Worm (Caenorhabditis elegans) whole organism, L4 larva: ENCODE data around the gene sma-10.
A peak's percentile ranks its signal among the peaks of the same experiment; 100 is the strongest.

Source experiments
- D1046.2 ChIP-seq: fragments of 200-800 bp; sonication (Bioruptor generic); IDR thresholded peaks from 2 replicates; pipeline ENCODE4 v1.3.6; 2022; ENCODE audit warnings: missing genetic modification characterization, missing compliant biosample characterization
- F10B5.3 ChIP-seq: sonication (generic microtip); optimal IDR thresholded peaks from 2 replicates; lab custom pipeline; 2016; ENCODE audit warnings: mild to moderate bottlenecking, missing genetic modification characterization, missing compliant biosample characterization
- F49E8.2 ChIP-seq: sonication (generic microtip); optimal IDR thresholded peaks from 2 replicates; lab custom pipeline; 2016; ENCODE audit warnings: missing compliant biosample characterization, mild to moderate bottlenecking, missing genetic modification characterization, borderline replicate concordance
- R02D3.7 ChIP-seq: fragments of 150-350 bp; sonication (generic microtip); optimal IDR thresholded peaks from 3 replicates; lab custom pipeline; 2014; ENCODE audit warnings: missing biosample characterization, missing genetic modification characterization
- T20F7.1 ChIP-seq: fragments of 200-800 bp; sonication (Bioruptor generic); optimal IDR thresholded peaks from 2 replicates; lab custom pipeline; 2018; ENCODE audit warnings: mild to moderate bottlenecking, missing genetic modification characterization, missing compliant biosample characterization
- T26A8.4 ChIP-seq: fragments of 200-800 bp; sonication (Bioruptor generic); IDR thresholded peaks from 2 replicates; pipeline ENCODE4 v1.3.6; 2022; ENCODE audit warnings: missing genetic modification characterization, missing compliant biosample characterization
- Y48G9A.11 ChIP-seq: fragments of 200-800 bp; sonication (Bioruptor generic); IDR thresholded peaks from 2 replicates; pipeline ENCODE4 v1.3.6; 2022; ENCODE audit warnings: missing genetic modification reagents, missing genetic modification characterization, missing compliant biosample characterization
- Y75B8A.6 ChIP-seq: fragments of 200-800 bp; sonication (Bioruptor generic); IDR thresholded peaks from 2 replicates; pipeline ENCODE4 v1.3.6; 2022; ENCODE audit warnings: missing genetic modification reagents, missing genetic modification characterization, missing compliant biosample characterization
- ZK337.2 ChIP-seq: fragments of 200-800 bp; sonication (Bioruptor generic); IDR thresholded peaks from 2 replicates; pipeline ENCODE4 v1.3.6; 2022; ENCODE audit warnings: missing genetic modification reagents, missing genetic modification characterization, missing compliant biosample characterization
- ZK546.5 ChIP-seq, 2 experiments: sonication (generic microtip); optimal IDR thresholded peaks; 2 replicates each; lab custom pipeline; 2017; ENCODE audit warnings: missing biosample characterization in 2 of 2, missing genetic modification characterization in 2 of 2
- ceh-28 ChIP-seq: fragments of 150-350 bp; optimal IDR thresholded peaks from 2 replicates; lab custom pipeline; 2014; ENCODE audit warnings: missing biosample characterization, missing genetic modification reagents, missing genetic modification characterization
- ceh-62 ChIP-seq: sonication (generic microtip); optimal IDR thresholded peaks from 2 replicates; lab custom pipeline; 2017; ENCODE audit warnings: missing biosample characterization, missing genetic modification characterization
- ctbp-1 ChIP-seq: fragments of 200-800 bp; sonication (Bioruptor generic); IDR thresholded peaks from 2 replicates; pipeline ENCODE4 v1.3.6; 2022; ENCODE audit warnings: missing genetic modification reagents, missing genetic modification characterization, missing compliant biosample characterization
- daf-16 ChIP-seq, 3 experiments: sonication (generic microtip); optimal IDR thresholded peaks; 2 replicates each; lab custom pipeline; 2016 to 2017; ENCODE audit warnings: missing genetic modification characterization in 3 of 3, missing genetic modification reagents in 3 of 3, mild to moderate bottlenecking in 2 of 3, missing compliant biosample characterization in 2 of 3, missing biosample characterization in 1 of 3, moderate library complexity in 1 of 3
- dmd-6 ChIP-seq: fragments of 200-800 bp; sonication (Bioruptor generic); IDR thresholded peaks from 2 replicates; pipeline ENCODE4 v1.3.6; 2022; ENCODE audit warnings: missing genetic modification reagents, missing genetic modification characterization, missing compliant biosample characterization
- dmd-8 ChIP-seq: fragments of 200-800 bp; sonication (Bioruptor generic); IDR thresholded peaks from 2 replicates; pipeline ENCODE4 v1.3.6; 2022; ENCODE audit warnings: missing genetic modification characterization, missing compliant biosample characterization
- dpl-1 ChIP-seq: fragments of 150-350 bp; optimal IDR thresholded peaks from 2 replicates; lab custom pipeline; 2014; ENCODE audit warnings: missing biosample characterization, missing genetic modification reagents, missing genetic modification characterization
- dve-1 ChIP-seq: sonication (generic microtip); optimal IDR thresholded peaks from 2 replicates; lab custom pipeline; 2017; ENCODE audit warnings: antibody characterized with exemption, mild to moderate bottlenecking, missing genetic modification characterization, missing compliant biosample characterization; ENCODE audit not compliant: insufficient read depth
- egl-27 ChIP-seq: sonication (generic microtip); optimal IDR thresholded peaks from 3 replicates; lab custom pipeline; 2017; ENCODE audit warnings: missing biosample characterization, missing genetic modification reagents, missing genetic modification characterization
- egl-43 ChIP-seq: fragments of 200-800 bp; sonication (Bioruptor generic); IDR thresholded peaks from 2 replicates; pipeline ENCODE4 v1.3.6; 2022; ENCODE audit warnings: missing genetic modification reagents, missing genetic modification characterization, missing compliant biosample characterization
- hlh-30 ChIP-seq: sonication (generic microtip); optimal IDR thresholded peaks from 2 replicates; lab custom pipeline; 2017; ENCODE audit warnings: antibody characterized with exemption, mild to moderate bottlenecking, missing genetic modification characterization, missing compliant biosample characterization; ENCODE audit not compliant: insufficient read depth
- lim-7 ChIP-seq: fragments of 200-800 bp; sonication (Bioruptor generic); IDR thresholded peaks from 2 replicates; pipeline ENCODE4 v1.3.6; 2022; ENCODE audit warnings: missing genetic modification characterization, missing compliant biosample characterization
- lin-13 ChIP-seq: fragments of 150-350 bp; optimal IDR thresholded peaks from 2 replicates; lab custom pipeline; 2014; ENCODE audit warnings: missing biosample characterization, missing genetic modification reagents, missing genetic modification characterization
- lin-15B ChIP-seq: fragments of 150-350 bp; sonication (generic microtip); optimal IDR thresholded peaks from 3 replicates; lab custom pipeline; 2014; ENCODE audit warnings: missing biosample characterization, missing genetic modification characterization
- lin-29 ChIP-seq: fragments of 200-800 bp; sonication (Bioruptor generic); IDR thresholded peaks from 2 replicates; pipeline ENCODE4 v1.3.6; 2022; ENCODE audit warnings: missing genetic modification reagents, missing genetic modification characterization, missing compliant biosample characterization
- lsy-2 ChIP-seq, 2 experiments: fragments of 150-350 bp in 1 of 2; sonication (generic microtip) in 1 of 2; optimal IDR thresholded peaks; 2 replicates each; lab custom pipeline; 2014 to 2017; ENCODE audit warnings: missing biosample characterization in 2 of 2, missing genetic modification characterization in 2 of 2
- mdt-29 ChIP-seq: fragments of 200-800 bp; sonication (Bioruptor generic); IDR thresholded peaks from 2 replicates; pipeline ENCODE4 v1.3.6; 2022; ENCODE audit warnings: missing genetic modification reagents, missing genetic modification characterization, missing compliant biosample characterization
- mxl-3 ChIP-seq: fragments of 200-800 bp; sonication (Bioruptor generic); optimal IDR thresholded peaks from 2 replicates; lab custom pipeline; 2018; ENCODE audit warnings: mild to moderate bottlenecking, missing genetic modification characterization, missing compliant biosample characterization
- nhr-102 ChIP-seq: sonication (generic microtip); optimal IDR thresholded peaks from 2 replicates; lab custom pipeline; 2016; ENCODE audit warnings: mild to moderate bottlenecking, missing genetic modification characterization, moderate library complexity, missing compliant biosample characterization
- nhr-11 ChIP-seq: fragments of 150-350 bp; optimal IDR thresholded peaks from 2 replicates; lab custom pipeline; 2014; ENCODE audit warnings: missing biosample characterization, missing genetic modification characterization
- nhr-111 ChIP-seq: fragments of 200-800 bp; sonication (Bioruptor generic); optimal IDR thresholded peaks from 2 replicates; lab custom pipeline; 2018; ENCODE audit warnings: mild to moderate bottlenecking, missing genetic modification characterization, missing compliant biosample characterization
- nhr-237 ChIP-seq: sonication (generic microtip); optimal IDR thresholded peaks from 2 replicates; lab custom pipeline; 2017; ENCODE audit warnings: missing biosample characterization, missing genetic modification characterization
- nhr-28 ChIP-seq: fragments of 150-350 bp; optimal IDR thresholded peaks from 2 replicates; lab custom pipeline; 2014; ENCODE audit warnings: missing biosample characterization, missing genetic modification characterization
- nhr-48 ChIP-seq: sonication (generic microtip); optimal IDR thresholded peaks from 2 replicates; lab custom pipeline; 2016; ENCODE audit warnings: mild to moderate bottlenecking, missing genetic modification characterization, missing compliant biosample characterization
- nhr-6 ChIP-seq: fragments of 150-350 bp; optimal IDR thresholded peaks from 2 replicates; lab custom pipeline; 2014; ENCODE audit warnings: missing biosample characterization, missing genetic modification characterization
- nhr-77 ChIP-seq: fragments of 150-350 bp; optimal IDR thresholded peaks from 2 replicates; lab custom pipeline; 2014; ENCODE audit warnings: missing biosample characterization, missing genetic modification characterization
- pha-4 ChIP-seq, 2 experiments: fragments of 150-350 bp in 1 of 2; fragments of 200-800 bp in 1 of 2; sonication (Bioruptor generic) in 1 of 2; IDR thresholded peaks in 1 of 2; optimal IDR thresholded peaks in 1 of 2; 2 replicates each; pipeline versions ENCODE4 v1.3.6 to Lab custom; 2014 to 2022; ENCODE audit warnings: missing genetic modification characterization in 2 of 2, missing genetic modification reagents in 2 of 2, missing biosample characterization in 1 of 2, missing compliant biosample characterization in 1 of 2
- php-3 ChIP-seq: fragments of 200-800 bp; sonication (Bioruptor generic); IDR thresholded peaks from 2 replicates; pipeline ENCODE4 v1.3.6; 2022; ENCODE audit warnings: missing genetic modification reagents, missing genetic modification characterization, missing compliant biosample characterization
- skn-1 ChIP-seq: fragments of 150-350 bp; optimal IDR thresholded peaks from 2 replicates; lab custom pipeline; 2014; ENCODE audit warnings: missing biosample characterization, missing genetic modification characterization
- snpc-1.2 ChIP-seq: fragments of 200-800 bp; sonication (Bioruptor generic); IDR thresholded peaks from 2 replicates; pipeline ENCODE4 v1.3.6; 2022; ENCODE audit warnings: missing genetic modification reagents, missing genetic modification characterization, missing compliant biosample characterization
- spr-1 ChIP-seq: sonication (generic microtip); optimal IDR thresholded peaks from 2 replicates; lab custom pipeline; 2016; ENCODE audit warnings: mild to moderate bottlenecking, missing genetic modification characterization, missing compliant biosample characterization
- tra-1 ChIP-seq: fragments of 200-800 bp; sonication (Bioruptor generic); IDR thresholded peaks from 2 replicates; pipeline ENCODE4 v1.3.6; 2022; ENCODE audit warnings: missing genetic modification reagents, missing genetic modification characterization, missing compliant biosample characterization
- zag-1 ChIP-seq: fragments of 150-350 bp; optimal IDR thresholded peaks from 2 replicates; lab custom pipeline; 2014; ENCODE audit warnings: missing biosample characterization, missing genetic modification characterization
- ztf-11 ChIP-seq: fragments of 150-350 bp; optimal IDR thresholded peaks from 2 replicates; lab custom pipeline; 2014; ENCODE audit warnings: missing biosample characterization, missing genetic modification characterization

Gene sma-10

DNA sequence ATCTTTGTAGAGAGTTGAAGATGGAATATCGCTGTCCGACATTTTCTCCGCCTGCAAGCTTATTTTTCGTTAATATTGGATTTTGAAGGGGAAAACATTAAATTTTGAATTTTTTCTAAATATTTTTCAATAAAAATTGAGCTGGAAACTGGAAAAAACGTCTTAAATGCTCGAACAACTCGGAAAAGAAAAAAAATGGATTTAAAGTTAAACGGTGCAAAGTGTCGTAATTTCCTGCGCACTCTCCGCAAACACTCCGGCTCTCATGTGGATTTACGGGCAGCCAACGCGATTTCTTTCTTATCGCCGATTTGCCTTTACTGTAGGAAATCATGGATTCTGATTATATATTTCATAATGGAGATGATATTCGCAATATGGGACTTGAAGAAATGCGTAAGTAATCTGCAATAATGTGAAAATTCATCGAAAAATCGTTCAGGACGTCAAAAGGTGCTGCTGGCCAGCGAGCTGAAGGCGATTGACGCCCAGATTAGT lies 33.9 kb upstream of the sma-10 start, which contains the start of the genes fnta-1 and cogc-8 (continued):
- TF ChIP-seq egl-27 (tag; lab: Kevin White, UChicago), result no peak
- no peak for TF ChIP-seq F10B5.3 (tag; lab: Kevin White, UChicago)
- TF ChIP-seq nhr-28 (tag; lab: Kevin White, UChicago), result no peak
- TF ChIP-seq lin-13 (GFP tag; lab: Kevin White, UChicago), result no peak
- TF ChIP-seq ZK546.5 (tag; optimal IDR thresholded peaks at IDR 0.05; lab: Kevin White, UChicago), result no peak
- no peak for TF ChIP-seq nhr-48
- no peak for TF ChIP-seq lin-15B
- TF ChIP-seq T20F7.1 (GFP tag; lab: Kevin White, UChicago), result no peak
- no peak for TF ChIP-seq ztf-11 (tag; lab: Kevin White, UChicago)
- TF ChIP-seq skn-1, result no peak
- no peak for TF ChIP-seq nhr-6 (tag; lab: Kevin White, UChicago)
- no peak for TF ChIP-seq php-3 (GFP tag; lab: Robert Waterston, UW)
- TF ChIP-seq tra-1, result no peak
- peak in 1 of 2 experiments; percentile 37 for TF ChIP-seq lsy-2 (tag; optimal IDR thresholded peaks at IDR 0.05; lab: Kevin White, UChicago)
- no peak for TF ChIP-seq spr-1 (tag; lab: Kevin White, UChicago)
- TF ChIP-seq nhr-237 (tag; lab: Kevin White, UChicago), result no peak
- no peak for TF ChIP-seq dmd-8
- TF ChIP-seq nhr-77 (tag; lab: Kevin White, UChicago), result no peak
- TF ChIP-seq hlh-30 (tag; lab: Kevin White, UChicago), result no peak
- TF ChIP-seq lin-29 (GFP tag; lab: Robert Waterston, UW), result no peak
- no peak for TF ChIP-seq mdt-29 (GFP tag; lab: Robert Waterston, UW)
- TF ChIP-seq dpl-1 (GFP tag; lab: Kevin White, UChicago), result peak; percentile 49
- TF ChIP-seq nhr-11 (tag; lab: Kevin White, UChicago), result no peak
- TF ChIP-seq F49E8.2 (tag; lab: Kevin White, UChicago), result no peak
- no peak for TF ChIP-seq egl-43
- TF ChIP-seq snpc-1.2, result no peak
- TF ChIP-seq T26A8.4 (GFP tag; lab: Robert Waterston, UW), result no peak
- no peak for TF ChIP-seq lim-7 (GFP tag; lab: Robert Waterston, UW)

DNA sequence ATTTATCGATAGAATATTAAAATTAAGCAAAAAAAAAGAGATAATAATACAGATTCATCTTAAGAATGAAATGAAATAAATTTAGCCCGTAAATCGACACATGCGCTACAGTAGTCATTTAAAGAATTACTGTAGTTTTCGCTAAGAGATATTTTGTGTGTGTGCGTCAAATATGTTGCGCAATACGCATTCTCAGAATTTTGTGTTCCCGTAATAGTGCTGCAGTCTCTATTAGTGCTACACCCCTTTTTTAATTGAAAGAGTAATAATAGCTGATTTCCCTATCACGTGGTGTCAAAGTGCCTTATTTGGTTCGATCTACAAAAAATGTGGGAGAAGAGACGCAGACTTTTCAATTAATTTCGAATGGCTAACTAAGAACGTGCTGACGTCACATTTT lies 29.9 kb upstream of the sma-10 start:
- no peak for TF ChIP-seq R02D3.7 (tag; lab: Kevin White, UChicago)
- no peak for TF ChIP-seq daf-16 (GFP tag; optimal IDR thresholded peaks at IDR 0.05; lab: Kevin White, UChicago)
- TF ChIP-seq daf-16 (tag; optimal IDR thresholded peaks at IDR 0.05; lab: Kevin White, UChicago), result no peak
- TF ChIP-seq D1046.2 (GFP tag; lab: Robert Waterston, UW), result no peak
- no peak for TF ChIP-seq nhr-102 (tag; lab: Kevin White, UChicago)
- TF ChIP-seq Y48G9A.11 (GFP tag; lab: Robert Waterston, UW), result no peak
- TF ChIP-seq ceh-62 (tag; lab: Kevin White, UChicago), result no peak
- no peak for TF ChIP-seq dmd-6 (GFP tag; lab: Robert Waterston, UW)
- no peak for TF ChIP-seq pha-4 (GFP tag; IDR thresholded peaks at IDR 0.05; lab: Robert Waterston, UW)
- no peak for TF ChIP-seq pha-4 (tag; optimal IDR thresholded peaks at IDR 0.05; lab: Kevin White, UChicago)
- no peak for TF ChIP-seq ceh-28 (tag; lab: Kevin White, UChicago)
- no peak for TF ChIP-seq F10B5.3 (tag; lab: Kevin White, UChicago)
- no peak for TF ChIP-seq dve-1
- no peak for TF ChIP-seq lim-7 (GFP tag; lab: Robert Waterston, UW)
- no peak for TF ChIP-seq mxl-3 (GFP tag; lab: Kevin White, UChicago)
- TF ChIP-seq ctbp-1, result no peak
- TF ChIP-seq ZK337.2 (GFP tag; lab: Robert Waterston, UW), result no peak
- no peak for TF ChIP-seq zag-1 (tag; lab: Kevin White, UChicago)
- TF ChIP-seq nhr-111 (GFP tag; lab: Kevin White, UChicago), result no peak
- no peak for TF ChIP-seq Y75B8A.6
- no peak for TF ChIP-seq hlh-30 (tag; lab: Kevin White, UChicago)
